In the genomic region with DNA sequence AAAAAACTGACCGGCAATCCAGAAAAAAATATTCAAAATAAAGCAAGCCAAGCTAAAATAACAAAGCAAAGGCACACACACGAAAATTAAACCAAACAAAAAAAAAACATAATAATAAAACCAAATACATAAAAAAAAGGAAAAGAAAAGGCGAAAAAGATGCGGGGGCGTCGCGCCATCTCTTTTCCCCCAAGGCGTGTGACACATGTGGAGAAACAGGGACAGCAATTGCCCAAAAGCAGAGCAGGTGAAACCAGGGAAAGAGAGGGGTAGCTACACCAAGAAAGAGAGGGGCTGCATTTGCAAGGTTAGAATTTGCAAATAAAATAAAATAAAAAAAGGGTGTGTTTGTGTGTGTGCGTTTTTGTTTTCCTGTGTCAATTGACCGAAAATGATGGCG, we compare ENCODE assay signal across 2 fruit fly cellular contexts.
A peak's percentile ranks its signal among the peaks of the same experiment; 100 is the strongest.
TF ChIP-seq lines count a peak whose summit lies in the region.

No protein-coding gene starts in this region.

TF ChIP-seq in whole organism, embryonic, 481 proteins besides CTCF, POLR2A, EP300 and RAD21 (continued from another document):
- TF ChIP-seq Nf-YB (GFP tag; optimal IDR thresholded peaks at IDR 0.05; lab: Kevin White, UChicago) (peak; percentile 4), CG10565 (GFP tag; optimal IDR thresholded peaks at IDR 0.05; lab: Kevin White, UChicago) (no peak), Dip3 (GFP tag; optimal IDR thresholded peaks at IDR 0.05; lab: Kevin White, UChicago) (no peak), crol (GFP tag; IDR thresholded peaks at IDR 0.05; lab: Robert Waterston, UW) (peak; percentile 59), CG6813 (GFP tag; optimal IDR thresholded peaks at IDR 0.05; lab: Kevin White, UChicago) (no peak)

TF ChIP-seq in whole organism, prepupa, 60 proteins besides CTCF, POLR2A, EP300 and RAD21 (continued from another document):
- no peak for TF ChIP-seq Hr39 (GFP tag; optimal IDR thresholded peaks at IDR 0.05; lab: Kevin White, UChicago)
- no peak for TF ChIP-seq CG11762 (GFP tag; optimal IDR thresholded peaks at IDR 0.05; lab: Kevin White, UChicago; ENCODE audit: insufficient read depth)
- TF ChIP-seq Lpt (GFP tag; optimal IDR thresholded peaks at IDR 0.05; lab: Kevin White, UChicago), result no peak
- no peak for TF ChIP-seq Sox15 (GFP tag; optimal IDR thresholded peaks at IDR 0.05; lab: Kevin White, UChicago)
- peak; percentile 26 for TF ChIP-seq svp (GFP tag; lab: Kevin White, UChicago)
- no peak for TF ChIP-seq CG6276 (GFP tag; optimal IDR thresholded peaks at IDR 0.05; lab: Kevin White, UChicago)
- 0 out of 2 replicates have a peak, but pooled peaks have one; percentile 8 for TF ChIP-seq CG15336 (GFP tag; IDR thresholded peaks at IDR 0.05; lab: Robert Waterston, UW)
- no peak for TF ChIP-seq dsx (GFP tag; optimal IDR thresholded peaks at IDR 0.05; lab: Kevin White, UChicago; ENCODE audit: poor library complexity, severe bottlenecking)
- no peak for TF ChIP-seq CG11902 (GFP tag; optimal IDR thresholded peaks at IDR 0.05; lab: Kevin White, UChicago)
- TF ChIP-seq CG3032 (tag; optimal IDR thresholded peaks at IDR 0.05; lab: Kevin White, UChicago), result no peak
- no peak for TF ChIP-seq vri (GFP tag; optimal IDR thresholded peaks at IDR 0.05; lab: Kevin White, UChicago)
- no peak for TF ChIP-seq Hr38 (GFP tag; optimal IDR thresholded peaks at IDR 0.05; lab: Kevin White, UChicago)
- TF ChIP-seq fd59A (GFP tag; optimal IDR thresholded peaks at IDR 0.05; lab: Kevin White, UChicago), result no peak
- TF ChIP-seq Hr4 (GFP tag; optimal IDR thresholded peaks at IDR 0.05; lab: Kevin White, UChicago), result no peak
- TF ChIP-seq Sox102F (GFP tag; optimal IDR thresholded peaks at IDR 0.05; lab: Kevin White, UChicago), result no peak
- no peak for TF ChIP-seq CG9139 (GFP tag; optimal IDR thresholded peaks at IDR 0.05; lab: Kevin White, UChicago)
- TF ChIP-seq cyc (GFP tag; optimal IDR thresholded peaks at IDR 0.05; lab: Kevin White, UChicago), result no peak
- no peak for TF ChIP-seq Smox (GFP tag; optimal IDR thresholded peaks at IDR 0.05; lab: Kevin White, UChicago)
- TF ChIP-seq CG8319 (GFP tag; optimal IDR thresholded peaks at IDR 0.05; lab: Kevin White, UChicago), result no peak
- no peak for TF ChIP-seq CG11294 (GFP tag; IDR thresholded peaks at IDR 0.05; lab: Robert Waterston, UW)
- TF ChIP-seq CG8119 (GFP tag; IDR thresholded peaks at IDR 0.05; lab: Robert Waterston, UW), result no peak
- TF ChIP-seq lz (GFP tag; optimal IDR thresholded peaks at IDR 0.05; lab: Kevin White, UChicago), result no peak
- TF ChIP-seq Sox14 (GFP tag; optimal IDR thresholded peaks at IDR 0.05; lab: Kevin White, UChicago), result no peak
- TF ChIP-seq Gug (GFP tag; IDR thresholded peaks at IDR 0.05; lab: Robert Waterston, UW), result no peak; the same call in 1 of the 2 replicates
- TF ChIP-seq OdsH (GFP tag; optimal IDR thresholded peaks at IDR 0.05; lab: Kevin White, UChicago), result no peak
- no peak for TF ChIP-seq CG6792 (GFP tag; optimal IDR thresholded peaks at IDR 0.05; lab: Kevin White, UChicago)
- no peak for TF ChIP-seq CG7368 (GFP tag; optimal IDR thresholded peaks at IDR 0.05; lab: Kevin White, UChicago)
- peak; percentile 5 for TF ChIP-seq net (GFP tag; optimal IDR thresholded peaks at IDR 0.05; lab: Kevin White, UChicago)
- TF ChIP-seq Blimp-1 (GFP tag; optimal IDR thresholded peaks at IDR 0.05; lab: Kevin White, UChicago), result no peak
- peak; percentile 19 for TF ChIP-seq CG34406 (GFP tag; optimal IDR thresholded peaks at IDR 0.05; lab: Kevin White, UChicago)
